Fruit fly (Drosophila melanogaster): Measurements from ENCODE around the gene Bug22.

The Bug22 gene

DNA sequence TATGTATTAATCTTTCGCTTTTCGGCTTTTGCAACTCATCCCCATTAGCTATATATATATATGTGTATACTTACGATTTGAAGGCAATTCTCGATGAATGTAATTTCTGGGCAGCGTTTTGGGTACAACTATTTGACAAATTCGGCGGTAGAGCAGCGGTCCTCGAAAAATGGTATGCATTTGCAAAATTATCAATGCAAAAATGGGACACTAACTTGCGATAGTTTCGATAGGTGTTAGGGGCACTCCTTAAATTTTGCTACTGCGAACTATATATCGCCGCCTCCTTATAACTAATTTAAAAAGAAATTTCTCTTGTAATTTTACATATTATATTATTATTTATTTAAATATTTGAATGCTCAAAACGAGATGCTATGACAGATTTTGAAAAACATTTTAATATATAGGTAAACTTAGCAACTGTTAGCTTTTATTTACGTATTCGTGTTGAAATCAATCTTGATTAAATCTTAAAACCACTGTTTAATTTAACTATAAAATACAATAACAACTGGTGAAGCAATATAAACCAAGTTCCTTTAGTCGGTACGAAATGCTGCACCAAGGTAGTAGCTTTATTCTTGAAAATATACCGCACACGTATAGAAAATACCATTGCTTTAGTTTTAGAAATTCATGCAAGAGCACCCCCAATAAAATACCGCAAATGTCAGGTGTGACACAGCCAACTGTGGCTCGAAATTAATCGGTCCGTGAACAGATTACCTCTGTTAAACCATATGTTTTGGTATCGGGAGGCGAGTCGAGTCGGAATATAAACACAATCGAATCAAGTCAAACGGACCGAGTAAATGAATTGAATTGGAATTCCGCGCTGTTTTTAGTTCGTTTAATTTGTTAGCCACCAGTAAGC lies 17.2 kb downstream of the Bug22 start, which contains the start of the genes CG5355 and Klp31E:
Gene CG5355, minus strand, starts transcription at position 213 of the 877 bp plus-strand sequence.
Gene Klp31E, plus strand, starts transcription at position 767 of the 877 bp plus-strand sequence.
- TF ChIP-seq psq (optimal IDR thresholded peaks at IDR 0.05) (no peak), usp (GFP tag; optimal IDR thresholded peaks at IDR 0.05) (no peak), EcR (GFP tag; optimal IDR thresholded peaks at IDR 0.05) (no peak), pan (optimal IDR thresholded peaks at IDR 0.05) (no peak), Dll (optimal IDR thresholded peaks at IDR 0.05) (no peak), CG8478 (optimal IDR thresholded peaks at IDR 0.05) (no peak)

DNA sequence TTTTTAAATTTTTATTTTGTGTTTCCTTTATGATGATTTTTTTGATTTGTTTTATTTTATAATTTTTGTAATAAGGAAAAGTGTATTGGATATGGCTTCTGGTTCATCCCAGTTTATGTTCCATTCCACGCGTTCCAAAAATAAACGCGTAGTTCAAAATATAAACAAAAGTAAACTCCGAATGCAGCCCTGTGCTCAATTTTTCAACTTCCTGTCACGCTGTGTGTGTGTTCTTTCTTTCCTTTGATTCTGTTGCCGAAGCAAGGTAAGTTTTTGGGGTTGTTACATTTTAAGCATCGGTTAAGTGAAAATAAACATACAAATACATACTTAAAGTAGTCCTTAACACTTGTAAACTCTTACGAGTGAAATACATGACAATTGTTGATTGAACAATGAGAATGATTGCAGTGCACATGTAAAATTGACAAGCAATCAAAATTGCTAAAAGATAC lies 22.6 kb downstream of the Bug22 start, which contains the start of the genes Ip259 and RpS27A:
Gene Ip259, plus strand, starts transcription at position 231 of the 455 bp plus-strand sequence.
Gene RpS27A, plus strand, starts transcription at position 231 of the 455 bp plus-strand sequence.
- no peak for TF ChIP-seq EcR (GFP tag; optimal IDR thresholded peaks at IDR 0.05)
- TF ChIP-seq usp (GFP tag; optimal IDR thresholded peaks at IDR 0.05) = no peak
- no peak for TF ChIP-seq pan (optimal IDR thresholded peaks at IDR 0.05)
- no peak for TF ChIP-seq Dll (optimal IDR thresholded peaks at IDR 0.05)
- TF ChIP-seq psq (optimal IDR thresholded peaks at IDR 0.05) = no peak
- TF ChIP-seq CG8478 (optimal IDR thresholded peaks at IDR 0.05) = no peak

DNA sequence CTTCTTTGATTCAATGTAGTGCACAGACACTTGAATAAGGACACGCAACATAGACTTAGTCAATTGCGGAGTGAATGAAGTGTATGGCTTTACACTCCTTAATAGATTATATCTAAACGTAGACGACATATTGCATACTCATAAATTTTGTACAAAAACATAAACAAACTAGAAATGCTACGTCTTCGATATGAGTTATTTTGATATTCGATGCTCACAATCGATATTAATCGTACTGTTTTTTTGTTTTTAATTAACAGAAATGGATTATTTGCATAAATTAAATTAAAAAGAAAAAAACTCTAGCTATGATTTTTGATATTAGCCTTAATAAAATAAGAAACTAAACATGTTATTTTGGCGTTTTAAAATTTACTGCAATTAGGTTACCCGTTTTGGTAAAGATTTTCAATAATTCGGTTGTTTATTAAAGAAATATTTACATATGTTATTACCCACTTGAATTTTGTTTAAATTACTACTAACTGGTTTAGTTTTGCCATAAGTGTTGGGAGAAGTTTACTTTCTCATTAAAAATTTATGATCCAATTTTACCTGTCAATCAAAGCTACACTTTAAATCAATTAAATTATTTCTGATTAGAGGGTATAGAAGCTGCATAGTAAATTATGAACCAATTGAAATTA lies 25.6 kb downstream of the Bug22 start, which contains the start of the genes CG17768, LSm-4 and Ir31a:
Gene CG17768, minus strand, starts transcription at position 196 of the 647 bp plus-strand sequence.
Gene LSm-4, minus strand, starts transcription at position 196 of the 647 bp plus-strand sequence.
Gene Ir31a, plus strand, starts transcription at position 558 of the 647 bp plus-strand sequence.
- TF ChIP-seq Dll (optimal IDR thresholded peaks at IDR 0.05) (no peak), EcR (GFP tag; optimal IDR thresholded peaks at IDR 0.05) (no peak)

DNA sequence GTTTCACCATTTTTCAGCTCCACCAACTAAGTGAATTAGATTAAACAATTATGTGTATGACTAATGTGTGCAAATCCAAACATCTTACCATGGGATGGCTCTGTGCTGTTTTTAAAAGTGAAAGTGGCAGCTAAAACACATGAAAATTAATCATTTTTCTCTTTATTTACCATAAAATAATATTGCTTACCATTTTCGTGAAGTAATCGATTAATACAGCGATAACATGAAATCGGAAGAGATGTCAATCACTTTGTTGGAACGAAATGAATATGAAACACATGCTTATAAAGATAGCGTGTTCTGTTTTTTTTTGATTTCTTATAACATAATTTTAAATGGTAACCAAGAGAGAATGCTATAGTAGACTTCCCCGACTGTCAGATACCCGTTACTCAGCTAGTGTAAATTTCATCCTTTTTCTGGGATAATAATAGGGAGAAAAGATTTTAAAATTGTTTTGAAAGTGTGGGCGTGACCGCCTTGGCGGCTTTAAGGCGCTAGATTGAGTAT lies 26.9 kb downstream of the Bug22 start:
- TF ChIP-seq usp (GFP tag; optimal IDR thresholded peaks at IDR 0.05) (no peak), psq (optimal IDR thresholded peaks at IDR 0.05) (no peak), CG8478 (optimal IDR thresholded peaks at IDR 0.05) (no peak), EcR (GFP tag; optimal IDR thresholded peaks at IDR 0.05) (no peak), pan (optimal IDR thresholded peaks at IDR 0.05) (no peak), Dll (optimal IDR thresholded peaks at IDR 0.05) (no peak)

DNA sequence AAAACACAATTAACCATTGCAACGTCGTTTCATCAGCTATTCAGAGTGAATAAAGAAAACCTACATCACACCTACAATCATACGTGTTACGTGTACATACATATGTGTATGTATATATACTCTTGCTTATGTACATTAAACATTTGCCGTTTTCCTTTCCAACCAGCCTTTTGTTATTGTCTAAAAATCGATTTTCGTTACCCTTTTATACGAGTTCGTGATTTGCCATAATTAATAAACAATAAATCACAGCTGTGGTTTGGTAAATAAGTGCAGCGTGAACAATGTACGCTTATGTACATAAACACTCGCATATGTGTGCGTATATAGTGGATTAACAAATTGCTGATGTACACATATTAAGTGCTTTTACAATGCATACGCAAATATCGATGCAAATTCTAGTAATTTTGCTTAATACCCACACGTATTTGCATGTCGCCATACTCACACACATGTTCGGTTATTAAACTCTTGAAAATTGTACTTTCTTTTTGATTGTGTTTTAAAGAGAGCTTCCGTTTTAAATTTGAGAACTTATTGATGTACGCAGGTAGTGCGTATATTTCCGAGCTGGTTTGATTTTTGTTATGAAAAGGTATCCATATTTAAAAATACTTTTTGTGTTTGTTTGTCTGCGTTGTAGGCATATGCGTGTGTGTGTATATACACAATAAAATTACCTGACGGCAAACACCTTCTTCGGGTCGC lies 33.7 kb downstream of the Bug22 start:
- TF ChIP-seq usp (GFP tag; optimal IDR thresholded peaks at IDR 0.05) (no peak), CG8478 (optimal IDR thresholded peaks at IDR 0.05) (no peak), EcR (GFP tag; optimal IDR thresholded peaks at IDR 0.05) (no peak), pan (optimal IDR thresholded peaks at IDR 0.05) (no peak), Dll (optimal IDR thresholded peaks at IDR 0.05) (no peak), psq (optimal IDR thresholded peaks at IDR 0.05) (no peak)

DNA sequence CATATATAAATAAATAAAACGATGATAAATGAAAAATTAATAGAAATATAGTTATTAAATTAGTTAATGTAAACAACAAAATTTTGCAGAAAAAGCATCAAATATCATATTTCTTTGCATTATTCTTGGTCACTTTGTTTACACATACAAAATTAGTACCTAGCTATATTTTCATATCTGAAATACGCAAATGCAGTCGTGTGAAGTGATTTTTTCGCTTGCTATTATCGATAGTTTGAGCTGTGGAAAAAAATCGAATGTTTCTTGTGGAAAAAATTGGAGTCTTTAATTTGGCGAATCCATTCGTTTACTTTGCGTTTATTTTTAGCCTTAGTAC lies 34.3 kb downstream of the Bug22 start, which contains the start of gene Cnot4:
Gene Cnot4, plus strand, starts transcription at position 229 of the 337 bp plus-strand sequence.
- no peak for TF ChIP-seq EcR (GFP tag; optimal IDR thresholded peaks at IDR 0.05)

DNA sequence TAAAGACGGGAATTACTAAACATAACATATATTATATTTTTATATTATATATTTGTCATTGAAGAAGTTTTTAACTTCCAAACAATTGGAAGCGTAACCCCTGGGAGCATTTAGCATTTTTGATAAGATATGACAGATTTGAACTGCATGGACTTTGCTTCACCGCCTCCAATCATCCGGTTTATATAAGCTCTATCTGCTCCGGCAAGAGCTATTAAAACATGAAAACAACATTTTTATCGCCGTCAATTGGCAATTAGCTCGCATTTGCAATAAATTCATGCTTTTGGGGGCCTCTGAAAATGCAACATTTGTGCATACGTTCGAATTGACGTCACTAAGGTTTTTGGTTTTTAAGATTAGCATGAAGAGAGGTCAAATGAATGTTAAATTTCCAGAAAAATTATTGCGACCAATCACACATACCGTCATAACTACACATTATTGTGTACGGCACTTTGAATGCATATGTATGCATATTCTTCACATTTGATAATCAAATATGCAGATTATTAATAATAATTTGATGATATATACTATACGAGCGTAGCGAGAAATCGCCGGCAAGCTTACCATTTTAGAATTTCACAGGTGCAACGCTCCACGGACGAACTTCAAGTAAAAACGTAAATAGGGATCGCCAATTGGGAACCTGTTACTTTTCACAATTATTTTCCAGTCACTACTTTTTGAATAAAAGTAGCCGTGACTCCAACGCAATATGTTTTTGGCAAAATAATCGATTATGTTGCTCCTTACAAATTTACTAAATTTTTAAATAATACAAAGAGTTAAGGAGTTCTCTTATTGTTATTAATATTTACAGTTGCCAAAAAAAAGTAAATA lies 34.9 kb downstream of the Bug22 start, which contains the start of gene Mdh1:
Gene Mdh1, minus strand, starts transcription at position 691 of the 846 bp plus-strand sequence.
- no peak for TF ChIP-seq CG8478 (optimal IDR thresholded peaks at IDR 0.05)
- TF ChIP-seq Dll (optimal IDR thresholded peaks at IDR 0.05) = no peak
- no peak for TF ChIP-seq usp (GFP tag; optimal IDR thresholded peaks at IDR 0.05)
- TF ChIP-seq psq (optimal IDR thresholded peaks at IDR 0.05) = no peak
- TF ChIP-seq EcR (GFP tag; optimal IDR thresholded peaks at IDR 0.05) = no peak
- TF ChIP-seq pan (optimal IDR thresholded peaks at IDR 0.05) = no peak

DNA sequence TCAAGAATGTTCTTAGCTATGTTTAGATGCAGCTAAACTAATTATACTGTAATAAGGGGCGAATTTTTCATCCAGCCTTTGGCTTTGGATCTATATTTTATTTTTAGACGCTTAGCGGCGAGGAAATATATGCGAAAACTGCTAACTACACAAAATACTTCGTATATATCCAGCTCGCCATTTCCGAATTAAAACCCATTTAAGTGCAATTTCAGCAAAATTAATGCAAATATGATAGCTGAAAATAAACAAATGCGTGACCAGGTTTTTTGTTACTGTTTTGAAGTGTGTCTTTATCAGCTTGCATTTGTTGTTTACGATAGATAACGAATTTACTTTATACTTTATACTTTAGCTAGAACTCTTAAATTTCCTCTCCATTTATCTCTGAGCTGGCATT lies 35.7 kb downstream of the Bug22 start:
- TF ChIP-seq psq (optimal IDR thresholded peaks at IDR 0.05) (no peak), Dll (optimal IDR thresholded peaks at IDR 0.05) (no peak), CG8478 (optimal IDR thresholded peaks at IDR 0.05) (no peak), pan (optimal IDR thresholded peaks at IDR 0.05) (no peak), usp (GFP tag; optimal IDR thresholded peaks at IDR 0.05) (no peak), EcR (GFP tag; optimal IDR thresholded peaks at IDR 0.05) (no peak)

DNA sequence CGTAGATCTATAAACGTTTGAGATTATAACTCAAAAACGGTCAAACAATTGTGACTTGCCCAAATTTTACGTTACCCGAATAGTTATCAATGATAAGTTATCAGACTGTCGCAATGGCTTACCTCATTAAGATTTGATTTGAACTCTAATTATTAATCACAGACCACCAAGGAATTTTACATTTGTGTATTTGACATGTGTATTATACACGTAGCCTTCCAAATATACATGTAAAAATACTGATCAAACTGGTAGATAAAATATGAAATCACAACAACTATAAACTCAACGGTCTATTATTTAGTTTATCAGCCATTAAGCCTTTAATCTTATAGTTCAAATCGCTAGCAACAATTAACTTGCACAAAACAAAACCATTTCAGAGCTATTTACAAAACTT lies 37.3 kb downstream of the Bug22 start:
- TF ChIP-seq usp (GFP tag; optimal IDR thresholded peaks at IDR 0.05) (no peak), pan (optimal IDR thresholded peaks at IDR 0.05) (no peak), Dll (optimal IDR thresholded peaks at IDR 0.05) (no peak), psq (optimal IDR thresholded peaks at IDR 0.05) (no peak), CG8478 (optimal IDR thresholded peaks at IDR 0.05) (no peak), EcR (GFP tag; optimal IDR thresholded peaks at IDR 0.05) (no peak)

DNA sequence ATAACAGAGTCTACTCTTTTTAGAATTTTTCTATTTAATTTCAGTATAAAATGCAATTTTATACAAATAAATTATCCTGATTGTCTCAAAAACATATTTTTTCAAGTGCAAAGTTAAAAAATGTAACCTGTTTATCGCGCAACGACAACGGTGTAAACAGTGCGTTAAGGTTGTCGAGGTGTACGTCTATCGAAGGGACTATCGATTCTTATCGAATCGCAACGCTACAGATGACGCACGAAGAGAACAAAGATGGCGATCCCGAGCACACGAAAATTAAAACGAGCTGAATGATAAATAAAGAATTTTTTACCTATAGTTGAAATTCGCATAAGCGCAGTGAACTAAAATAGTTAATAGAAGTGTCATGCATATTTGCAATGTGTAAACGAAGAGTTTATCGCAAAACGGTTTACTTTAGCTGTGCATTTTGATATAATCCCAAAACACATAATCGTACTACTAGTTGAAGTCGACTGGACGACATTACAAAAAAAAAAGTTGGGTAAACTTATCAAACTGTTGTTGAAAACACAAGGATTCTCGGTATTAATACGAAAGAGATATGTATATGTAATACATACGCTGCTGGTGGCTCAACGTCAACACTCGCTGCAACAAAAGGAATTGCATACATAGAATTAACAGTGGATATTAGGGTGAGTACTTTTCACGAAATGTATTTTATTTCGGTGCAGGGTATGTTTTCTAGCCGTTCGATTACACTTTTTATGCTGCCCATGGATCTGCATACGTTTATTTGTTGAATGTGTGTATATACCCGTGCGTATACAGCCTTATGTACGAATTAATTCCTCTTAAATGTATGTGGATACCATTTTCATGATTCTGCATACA lies 42.6 kb downstream of the Bug22 start, which contains the start of gene da:
Gene da, plus strand, starts transcription at position 237 of the 858 bp plus-strand sequence.
- no peak for TF ChIP-seq Dll (optimal IDR thresholded peaks at IDR 0.05)
- TF ChIP-seq usp (GFP tag; optimal IDR thresholded peaks at IDR 0.05) = no peak
- no peak for TF ChIP-seq CG8478 (optimal IDR thresholded peaks at IDR 0.05)
- TF ChIP-seq psq (optimal IDR thresholded peaks at IDR 0.05) = no peak
- no peak for TF ChIP-seq EcR (GFP tag; optimal IDR thresholded peaks at IDR 0.05)
- TF ChIP-seq pan (optimal IDR thresholded peaks at IDR 0.05) = no peak

All from whole organism.